Fruit fly (Drosophila melanogaster): ENCODE measurements around the gene CG14969.

Gene CG14969

DNA sequence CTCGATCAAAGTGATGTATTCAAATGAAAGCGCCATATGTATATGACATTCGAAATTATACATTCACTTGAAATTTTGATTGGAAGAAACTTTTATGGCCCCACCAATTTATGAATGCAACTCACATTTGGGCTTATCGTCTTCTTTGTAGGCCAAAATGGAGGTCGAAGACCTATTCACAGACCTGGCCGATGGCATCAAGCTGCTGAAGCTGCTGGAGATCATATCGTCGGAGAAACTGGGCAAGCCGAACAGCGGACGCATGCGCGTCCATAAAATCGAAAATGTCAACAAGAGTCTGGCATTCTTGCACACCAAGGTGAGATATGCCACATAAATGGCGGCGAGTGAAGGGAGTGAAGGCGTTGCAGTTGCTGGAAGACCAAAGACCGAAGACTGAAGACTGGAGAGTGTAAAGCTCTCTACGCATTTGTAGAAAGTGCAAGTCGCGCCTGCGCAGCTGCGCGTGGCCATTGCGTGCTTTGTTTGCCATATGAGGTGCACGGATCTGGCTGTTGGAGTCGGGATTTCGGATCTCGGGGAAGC, 17.1 kb upstream of the CG14969 start:
- TF ChIP-seq CG3281 (GFP tag; optimal IDR thresholded peaks at IDR 0.05) = no peak
- no peak for TF ChIP-seq CG15514 (GFP tag; optimal IDR thresholded peaks at IDR 0.05)
- no peak for TF ChIP-seq CG42726 (GFP tag; IDR thresholded peaks at IDR 0.05; ENCODE audit: partially characterized antibody)
- TF ChIP-seq abd-A (tag; optimal IDR thresholded peaks at IDR 0.05) = peak; percentile 48
- TF ChIP-seq Blimp-1 (GFP tag; optimal IDR thresholded peaks at IDR 0.05) = peak; percentile 83
- TF ChIP-seq Hr3 (GFP tag; optimal IDR thresholded peaks at IDR 0.05) = no peak
- no peak for TF ChIP-seq CG2712 (tag; optimal IDR thresholded peaks at IDR 0.05)
- no peak for TF ChIP-seq CG10543 (GFP tag; optimal IDR thresholded peaks at IDR 0.05)
- TF ChIP-seq Med (GFP tag) = peak; percentile 66
- TF ChIP-seq bbx (GFP tag; IDR thresholded peaks at IDR 0.05; ENCODE audit: partially characterized antibody) = 0 out of 2 replicates have a peak, but pooled peaks have one; percentile 47
- 0 out of 2 replicates have a peak, but pooled peaks have one; percentile 24 for TF ChIP-seq vvl (GFP tag; IDR thresholded peaks at IDR 0.05)
- peak; percentile 72 for TF ChIP-seq kni (GFP tag; optimal IDR thresholded peaks at IDR 0.05)
- no peak for TF ChIP-seq tna (GFP tag; IDR thresholded peaks at IDR 0.05; ENCODE audit: partially characterized antibody)
- TF ChIP-seq CG3407 (GFP tag; optimal IDR thresholded peaks at IDR 0.05) = no peak
- TF ChIP-seq salm (tag; optimal IDR thresholded peaks at IDR 0.05) = peak; percentile 8
- TF ChIP-seq pros (GFP tag; optimal IDR thresholded peaks at IDR 0.05) = peak; percentile 9
- peak; percentile 67 for TF ChIP-seq grn (GFP tag; optimal IDR thresholded peaks at IDR 0.05)
- peak; percentile 50 for TF ChIP-seq oc (tag; optimal IDR thresholded peaks at IDR 0.05)

DNA sequence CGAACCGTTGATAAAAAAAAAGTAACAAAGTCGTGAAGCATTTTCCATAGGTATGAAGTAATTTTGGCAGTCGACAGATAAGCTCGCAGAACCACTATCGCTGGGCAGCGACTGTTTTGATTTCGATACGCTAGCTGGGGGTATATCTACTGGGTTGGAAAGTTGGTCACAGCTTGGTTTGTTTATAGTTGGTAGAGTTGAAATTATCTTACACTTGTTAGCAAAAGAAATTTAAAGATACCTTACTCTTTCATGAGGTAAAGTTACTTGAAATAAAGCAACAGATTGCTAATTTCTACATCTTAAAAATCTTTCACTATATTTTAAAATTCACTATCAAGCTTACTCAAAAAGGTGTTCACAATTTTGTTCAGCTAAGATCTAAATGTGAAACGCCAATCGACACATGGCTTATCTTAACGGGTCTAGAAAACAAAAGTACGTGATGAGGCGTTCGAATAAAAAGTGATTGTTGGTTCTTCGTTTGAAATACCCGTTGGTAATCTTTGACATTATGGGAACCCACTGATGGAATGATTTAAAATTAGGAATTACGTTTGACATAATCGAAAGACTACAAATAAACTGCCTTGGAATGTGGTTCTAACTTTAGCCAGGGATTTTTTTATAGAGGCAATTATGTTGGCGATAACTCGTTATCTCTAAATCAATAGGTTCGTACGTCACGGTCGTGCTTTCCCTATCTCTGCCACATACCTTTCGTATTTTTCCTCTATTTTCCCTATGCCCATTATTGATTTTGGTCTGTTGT, 16.0 kb upstream of the CG14969 start:
- no peak for TF ChIP-seq CG14710 (tag; optimal IDR thresholded peaks at IDR 0.05)
- no peak for TF ChIP-seq eve (GFP tag; optimal IDR thresholded peaks at IDR 0.05)
- TF ChIP-seq Dad (GFP tag; optimal IDR thresholded peaks at IDR 0.05) = no peak
- no peak for TF ChIP-seq hth (optimal IDR thresholded peaks at IDR 0.05)
- no peak for TF ChIP-seq CG4617 (GFP tag; optimal IDR thresholded peaks at IDR 0.05; ENCODE audit: borderline replicate concordance)
- no peak for TF ChIP-seq HmgD (GFP tag; optimal IDR thresholded peaks at IDR 0.05)
- TF ChIP-seq her (GFP tag; optimal IDR thresholded peaks at IDR 0.05) = no peak
- no peak for TF ChIP-seq usp (GFP tag; optimal IDR thresholded peaks at IDR 0.05)
- TF ChIP-seq Pdp1 (GFP tag; optimal IDR thresholded peaks at IDR 0.05) = peak in 1 of 2 experiments; percentile 43
- TF ChIP-seq Usf (GFP tag; optimal IDR thresholded peaks at IDR 0.05) = no peak
- TF ChIP-seq Sox100B (GFP tag; optimal IDR thresholded peaks at IDR 0.05) = peak; percentile 10
- TF ChIP-seq CG16815 (GFP tag; optimal IDR thresholded peaks at IDR 0.05) = no peak
- TF ChIP-seq Hr78 (GFP tag; optimal IDR thresholded peaks at IDR 0.05) = peak in 1 of 2 experiments; percentile 21
- no peak for TF ChIP-seq ems (GFP tag; optimal IDR thresholded peaks at IDR 0.05)
- no peak for TF ChIP-seq pb (GFP tag; optimal IDR thresholded peaks at IDR 0.05)
- TF ChIP-seq Ada2b (GFP tag; IDR thresholded peaks at IDR 0.05) = no peak
- no peak for TF ChIP-seq CG17186 (GFP tag; optimal IDR thresholded peaks at IDR 0.05)
- TF ChIP-seq HLH54F (GFP tag; optimal IDR thresholded peaks at IDR 0.05) = no peak
- no peak for TF ChIP-seq CkIIα-i1 (GFP tag; IDR thresholded peaks at IDR 0.05)
- peak; percentile 10 for TF ChIP-seq CG12769 (tag; optimal IDR thresholded peaks at IDR 0.05)
- no peak for TF ChIP-seq CG10979 (tag; optimal IDR thresholded peaks at IDR 0.05)
- no peak for TF ChIP-seq CG13287 (GFP tag; IDR thresholded peaks at IDR 0.05; ENCODE audit: partially characterized antibody)
- peak; percentile 50 for TF ChIP-seq CG2678 (tag; optimal IDR thresholded peaks at IDR 0.05)
- TF ChIP-seq Atf3 (GFP tag; optimal IDR thresholded peaks at IDR 0.05) = no peak
- TF ChIP-seq Ets97D (GFP tag; optimal IDR thresholded peaks at IDR 0.05) = no peak
- no peak for TF ChIP-seq fd102C (GFP tag; optimal IDR thresholded peaks at IDR 0.05)
- TF ChIP-seq luna (GFP tag; optimal IDR thresholded peaks at IDR 0.05) = no peak
- TF ChIP-seq Dll (GFP tag; IDR thresholded peaks at IDR 0.05; ENCODE audit: partially characterized antibody) = no peak
- TF ChIP-seq CG30403 (GFP tag; optimal IDR thresholded peaks at IDR 0.05) = peak; percentile 15
- no peak for TF ChIP-seq fd96Cb (tag; optimal IDR thresholded peaks at IDR 0.05)
